Fruit fly (Drosophila melanogaster): ENCODE results near the gene Jasper.

Gene Jasper

dm6 chr3R:30036609-30037008, 15.7 kb upstream of the Jasper start, which contains the start of gene ZIPIC (continued):
- TF ChIP-seq stwl (tag; optimal IDR thresholded peaks at IDR 0.05) (peak; percentile 65), CG32772 (GFP tag; IDR thresholded peaks at IDR 0.05) (no peak), MTF-1 (GFP tag; optimal IDR thresholded peaks at IDR 0.05; ENCODE audit: borderline replicate concordance) (no peak), Gsc (GFP tag; IDR thresholded peaks at IDR 0.05) (no peak), HLH4C (GFP tag; IDR thresholded peaks at IDR 0.05; ENCODE audit: partially characterized antibody) (peak; percentile 74), CG12236 (GFP tag; optimal IDR thresholded peaks at IDR 0.05) (no peak), slp2 (GFP tag; optimal IDR thresholded peaks at IDR 0.05) (no peak), CG4617 (GFP tag; optimal IDR thresholded peaks at IDR 0.05; ENCODE audit: borderline replicate concordance) (peak; percentile 84), ci (GFP tag; IDR thresholded peaks at IDR 0.05) (0 out of 3 replicates have a peak, but pooled peaks have one; percentile 6), Pdp1 (GFP tag; optimal IDR thresholded peaks at IDR 0.05) (no peak), BtbVII (GFP tag; optimal IDR thresholded peaks at IDR 0.05) (no peak), Sry-δ (GFP tag; optimal IDR thresholded peaks at IDR 0.05) (peak; percentile 61), jigr1 (GFP tag; IDR thresholded peaks at IDR 0.05) (no peak), CG8281 (tag; optimal IDR thresholded peaks at IDR 0.05) (no peak), CG15696 (tag; optimal IDR thresholded peaks at IDR 0.05) (no peak), Dbx (GFP tag; IDR thresholded peaks at IDR 0.05) (no peak), D19B (GFP tag; optimal IDR thresholded peaks at IDR 0.05) (no peak), CG10565 (GFP tag; optimal IDR thresholded peaks at IDR 0.05) (no peak), sna (GFP tag; IDR thresholded peaks at IDR 0.05; ENCODE audit: partially characterized antibody) (peak; percentile 61; the same call in 1 of the 2 replicates), CG15269 (tag; optimal IDR thresholded peaks at IDR 0.05) (no peak), caup (GFP tag; optimal IDR thresholded peaks at IDR 0.05; ENCODE audit: severe bottlenecking) (no peak), CG3847 (GFP tag; IDR thresholded peaks at IDR 0.05) (0 out of 2 replicates have a peak, but pooled peaks have one; percentile 20), ken (GFP tag; IDR thresholded peaks at IDR 0.05) (no peak), Dll (GFP tag; IDR thresholded peaks at IDR 0.05; ENCODE audit: partially characterized antibody) (peak; percentile 53; the same call in 1 of the 4 replicates), CG4282 (GFP tag; optimal IDR thresholded peaks at IDR 0.05) (no peak), BEAF-32 (GFP tag; optimal IDR thresholded peaks at IDR 0.05) (peak; percentile 49), CG2678 (tag; optimal IDR thresholded peaks at IDR 0.05) (no peak), Sin3A (optimal IDR thresholded peaks at IDR 0.05) (peak; percentile 56), lbe (GFP tag; optimal IDR thresholded peaks at IDR 0.05) (no peak), croc (GFP tag; conservative IDR thresholded peaks at IDR 0.05) (no peak), CG6791 (GFP tag; IDR thresholded peaks at IDR 0.05; ENCODE audit: partially characterized antibody) (peak; percentile 67), MBD-R2 (GFP tag; IDR thresholded peaks at IDR 0.05) (peak; percentile 94), CG15601 (tag; optimal IDR thresholded peaks at IDR 0.05) (peak; percentile 16), hbn (GFP tag; IDR thresholded peaks at IDR 0.05; ENCODE audit: partially characterized antibody) (peak; percentile 55; the same call in 1 of the 2 replicates), CG9797 (GFP tag; optimal IDR thresholded peaks at IDR 0.05) (peak; percentile 64), ranshi (GFP tag; IDR thresholded peaks at IDR 0.05) (no peak), CG12299 (tag; optimal IDR thresholded peaks at IDR 0.05) (no peak), Sry-β (GFP tag; optimal IDR thresholded peaks at IDR 0.05) (no peak), ERR (GFP tag; optimal IDR thresholded peaks at IDR 0.05) (no peak), CG16813 (GFP tag; IDR thresholded peaks at IDR 0.05; ENCODE audit: partially characterized antibody) (peak; percentile 56; the same call in 2 of the 3 replicates), CG4707 (GFP tag; optimal IDR thresholded peaks at IDR 0.05) (no peak), CG7963 (GFP tag; IDR thresholded peaks at IDR 0.05; ENCODE audit: partially characterized antibody) (0 out of 3 replicates have a peak, but pooled peaks have one; percentile 7), ro (GFP tag; IDR thresholded peaks at IDR 0.05) (no peak), danr (GFP tag; IDR thresholded peaks at IDR 0.05) (no peak), toy (GFP tag; IDR thresholded peaks at IDR 0.05) (no peak), amos (GFP tag; IDR thresholded peaks at IDR 0.05; ENCODE audit: partially characterized antibody) (peak; percentile 61; the same call in 1 of the 2 replicates), HmgZ (tag; optimal IDR thresholded peaks at IDR 0.05) (peak; percentile 18), Ets97D (GFP tag; optimal IDR thresholded peaks at IDR 0.05) (peak; percentile 8), hkb (optimal IDR thresholded peaks at IDR 0.05) (no peak), hkb (GFP tag; IDR thresholded peaks at IDR 0.05) (no peak)
